Worm (Caenorhabditis elegans) whole organism, late embryonic: ENCODE results near the gene nhr-118.

Experiments
- dve-1 ChIP-seq: sonication (generic microtip); optimal IDR thresholded peaks from 2 replicates; lab custom pipeline; 2017; ENCODE audit warnings: antibody characterized with exemption, mild to moderate bottlenecking, missing genetic modification characterization, missing compliant biosample characterization
- fkh-10 ChIP-seq: fragments of 150-350 bp; optimal IDR thresholded peaks from 2 replicates; lab custom pipeline; 2014; ENCODE audit warnings: missing biosample characterization, missing genetic modification reagents, missing genetic modification characterization
- pha-4 ChIP-seq: fragments of 150-350 bp; optimal IDR thresholded peaks from 2 replicates; lab custom pipeline; 2018; ENCODE audit warnings: missing biosample characterization, missing genetic modification reagents, missing genetic modification characterization

DNA sequence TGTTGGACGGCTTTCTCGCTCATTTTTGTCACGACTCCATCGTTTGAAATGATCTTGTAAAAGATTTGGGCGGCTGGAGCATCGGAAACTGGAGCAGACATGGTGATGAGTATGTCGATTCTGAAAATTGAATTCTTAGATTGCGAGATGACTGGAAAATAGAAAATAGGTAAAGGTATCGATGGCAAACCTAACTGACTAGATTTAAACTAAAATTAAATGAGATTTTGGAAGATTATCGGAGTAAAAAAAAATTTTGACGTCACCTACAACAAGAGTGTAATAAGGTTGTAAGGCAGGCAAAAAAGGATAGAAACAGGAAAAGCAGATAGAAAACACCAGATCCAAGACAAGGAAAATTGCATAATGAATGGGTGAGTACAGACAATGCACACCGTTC lies 13.9 kb downstream of the nhr-118 start, which contains the start of gene skr-14:
- TF ChIP-seq fkh-10 (GFP tag; lab: Kevin White, UChicago) (no peak), dve-1 (tag; lab: Kevin White, UChicago) (no peak), pha-4 (no peak)
